Fruit fly (Drosophila melanogaster) whole organism, embryonic: ENCODE measurements around the gene Dpp10.

Source experiments
- Awh ChIP-seq: fragments of 200-800 bp; sonication (Bioruptor generic); IDR thresholded peaks from 2 replicates; pipeline ENCODE4, ENCODE4 v1.3.6; 2022; ENCODE audit warnings: missing biosample characterization, missing genetic modification characterization
- B-H1 ChIP-seq: fragments of 200-800 bp; sonication (Bioruptor generic); IDR thresholded peaks from 3 replicates; pipeline ENCODE4 v1.3.6; 2022; ENCODE audit warnings: missing biosample characterization, missing genetic modification characterization
- CG11093 ChIP-seq: fragments of 200-800 bp; sonication (Bioruptor generic); IDR thresholded peaks from 3 replicates; pipeline ENCODE4 v1.3.6; 2022; ENCODE audit warnings: missing biosample characterization, missing genetic modification characterization
- CG12155 ChIP-seq: fragments of 200-800 bp; sonication (Bioruptor generic); optimal IDR thresholded peaks from 3 replicates; lab custom pipeline; 2016; ENCODE audit warnings: missing biosample characterization, missing genetic modification characterization
- CG14050 ChIP-seq: fragments of 200-800 bp; sonication (Bioruptor generic); IDR thresholded peaks from 3 replicates; pipeline ENCODE4 v1.3.6; 2022; ENCODE audit warnings: missing biosample characterization, missing genetic modification characterization
- CG14860 ChIP-seq: fragments of 200-800 bp; sonication (Bioruptor generic); IDR thresholded peaks from 3 replicates; pipeline ENCODE4 v1.3.6; 2022; ENCODE audit warnings: missing biosample characterization, missing genetic modification characterization; ENCODE audit not compliant: partially characterized antibody
- CG17912 ChIP-seq: fragments of 200-800 bp; sonication (Bioruptor generic); optimal IDR thresholded peaks from 2 replicates; lab custom pipeline; 2018; ENCODE audit warnings: missing biosample characterization, mild to moderate bottlenecking, missing genetic modification characterization
- CG1832 ChIP-seq: fragments of 200-800 bp; sonication (Bioruptor generic); optimal IDR thresholded peaks from 2 replicates; lab custom pipeline; 2017; ENCODE audit warnings: missing biosample characterization, mild to moderate bottlenecking, missing genetic modification characterization, inconsistent platforms
- CG2712 ChIP-seq: fragments of 200-800 bp; optimal IDR thresholded peaks from 3 replicates; lab custom pipeline; 2019; ENCODE audit warnings: missing biosample characterization, mild to moderate bottlenecking, missing genetic modification characterization, moderate library complexity
- CG32772 ChIP-seq: fragments of 200-800 bp; sonication (Bioruptor generic); IDR thresholded peaks from 2 replicates; pipeline ENCODE4 v1.3.6; 2022; ENCODE audit warnings: missing biosample characterization, missing genetic modification characterization
- CG3281 ChIP-seq: fragments of 200-800 bp; sonication (Bioruptor generic); optimal IDR thresholded peaks from 3 replicates; lab custom pipeline; 2017; ENCODE audit warnings: missing biosample characterization, mild to moderate bottlenecking, missing genetic modification characterization
- CG33557 ChIP-seq: fragments of 200-800 bp; sonication (Bioruptor generic); optimal IDR thresholded peaks from 2 replicates; lab custom pipeline; 2019; ENCODE audit warnings: missing biosample characterization, mild to moderate bottlenecking, missing genetic modification characterization, moderate library complexity
- CG4424 ChIP-seq: fragments of 200-800 bp; sonication (Bioruptor generic); optimal IDR thresholded peaks from 3 replicates; lab custom pipeline; 2016; ENCODE audit warnings: missing biosample characterization, missing genetic modification characterization
- CG5180 ChIP-seq: fragments of 200-800 bp; sonication (Bioruptor generic); optimal IDR thresholded peaks from 3 replicates; lab custom pipeline; 2017; ENCODE audit warnings: missing biosample characterization, missing genetic modification characterization, mild to moderate bottlenecking, moderate library complexity, missing genetic modification reagents
- CG7745 ChIP-seq: fragments of 200-800 bp; sonication (Bioruptor generic); optimal IDR thresholded peaks from 2 replicates; lab custom pipeline; 2018; ENCODE audit warnings: missing biosample characterization, mild to moderate bottlenecking, missing genetic modification characterization, moderate library complexity
- Dp ChIP-seq: fragments of 200-800 bp; sonication (Bioruptor generic); optimal IDR thresholded peaks from 2 replicates; lab custom pipeline; 2018; ENCODE audit warnings: missing biosample characterization, mild to moderate bottlenecking, missing genetic modification characterization, moderate library complexity
- Ets65A ChIP-seq: fragments of 200-800 bp; sonication (Bioruptor generic); peaks from one replicate; lab custom pipeline; 2016; ENCODE audit warnings: missing biosample characterization, missing genetic modification characterization
- HLHmδ ChIP-seq: fragments of 200-800 bp; sonication (Bioruptor generic); optimal IDR thresholded peaks from 2 replicates; lab custom pipeline; 2018; ENCODE audit warnings: missing biosample characterization, mild to moderate bottlenecking, missing genetic modification characterization, moderate library complexity
- Hr78 ChIP-seq, 2 experiments: fragments of 200-800 bp in 1 of 2; fragments of >200 bp in 1 of 2; sonication (Bioruptor generic) in 1 of 2; optimal IDR thresholded peaks; 2 replicates each; lab custom pipeline; 2017 to 2019; ENCODE audit warnings: missing biosample characterization in 2 of 2, missing genetic modification characterization in 2 of 2, mild to moderate bottlenecking in 1 of 2, moderate library complexity in 1 of 2
- Jarid2 ChIP-seq: fragments of 200-800 bp; sonication (Bioruptor generic); optimal IDR thresholded peaks from 3 replicates; lab custom pipeline; 2017; ENCODE audit warnings: mild to moderate bottlenecking, missing biosample characterization, missing genetic modification reagents, missing genetic modification characterization
- Nf-YC ChIP-seq: fragments of 200-800 bp; optimal IDR thresholded peaks from 3 replicates; lab custom pipeline; 2019; ENCODE audit warnings: missing biosample characterization, mild to moderate bottlenecking, missing genetic modification characterization, moderate library complexity
- NfI ChIP-seq: fragments of 200-800 bp; sonication (Bioruptor generic); optimal IDR thresholded peaks from 3 replicates; lab custom pipeline; 2018; ENCODE audit warnings: missing biosample characterization, mild to moderate bottlenecking, missing genetic modification characterization, moderate library complexity
- Rx ChIP-seq: fragments of 200-800 bp; sonication (Bioruptor generic); IDR thresholded peaks from 2 replicates; pipeline ENCODE4 v1.3.6; 2022; ENCODE audit warnings: missing biosample characterization, missing genetic modification characterization
- abd-A ChIP-seq: fragments of 200-800 bp; sonication (Bioruptor generic); optimal IDR thresholded peaks from 3 replicates; lab custom pipeline; 2019; ENCODE audit warnings: missing biosample characterization, mild to moderate bottlenecking, missing genetic modification characterization, moderate library complexity
- ash1 ChIP-seq: fragments of 200-800 bp; sonication (Bioruptor generic); optimal IDR thresholded peaks from 2 replicates; lab custom pipeline; 2018; ENCODE audit warnings: missing biosample characterization, mild to moderate bottlenecking, missing genetic modification characterization
- ato ChIP-seq: fragments of 200-800 bp; sonication (Bioruptor generic); IDR thresholded peaks from 2 replicates; pipeline ENCODE4 v1.3.6; 2022; ENCODE audit warnings: missing biosample characterization, missing genetic modification characterization; ENCODE audit not compliant: partially characterized antibody
- btn ChIP-seq: fragments of 200-800 bp; sonication (Bioruptor generic); optimal IDR thresholded peaks from 2 replicates; lab custom pipeline; 2016; ENCODE audit warnings: missing biosample characterization, missing genetic modification characterization
- cg ChIP-seq: fragments of 200-800 bp; sonication (Bioruptor generic); optimal IDR thresholded peaks from 3 replicates; lab custom pipeline; 2019; ENCODE audit warnings: missing biosample characterization, mild to moderate bottlenecking, missing genetic modification characterization, moderate library complexity
- ci ChIP-seq: fragments of 200-800 bp; sonication (Bioruptor generic); IDR thresholded peaks from 3 replicates; pipeline ENCODE4 v1.3.6; 2022; ENCODE audit warnings: missing biosample characterization, missing genetic modification characterization
- crol ChIP-seq: fragments of 200-800 bp; sonication (Bioruptor generic); IDR thresholded peaks from 2 replicates; pipeline ENCODE4 v1.3.6; 2022; ENCODE audit warnings: missing biosample characterization, missing genetic modification characterization
- cwo ChIP-seq: fragments of 200-800 bp; sonication (Bioruptor generic); optimal IDR thresholded peaks from 3 replicates; lab custom pipeline; 2017; ENCODE audit warnings: missing biosample characterization, missing genetic modification characterization, mild to moderate bottlenecking, moderate library complexity, missing genetic modification reagents
- eve ChIP-seq, 2 experiments: fragments of >200 bp; optimal IDR thresholded peaks; 2 replicates each; lab custom pipeline; 2017; ENCODE audit warnings: missing biosample characterization in 2 of 2, missing genetic modification characterization in 2 of 2
- grn ChIP-seq: fragments of 200-800 bp; sonication (Bioruptor generic); optimal IDR thresholded peaks from 3 replicates; lab custom pipeline; 2017; ENCODE audit warnings: missing biosample characterization, missing genetic modification characterization
- gro ChIP-seq: fragments of 200-800 bp; sonication (Bioruptor generic); optimal IDR thresholded peaks from 2 replicates; lab custom pipeline; 2016; ENCODE audit warnings: missing biosample characterization, missing genetic modification characterization
- kni ChIP-seq: fragments of 200-800 bp; sonication (Bioruptor generic); optimal IDR thresholded peaks from 3 replicates; lab custom pipeline; 2017; ENCODE audit warnings: mild to moderate bottlenecking, missing biosample characterization, missing genetic modification reagents, missing genetic modification characterization
- knrl ChIP-seq: fragments of 200-800 bp; sonication (Bioruptor generic); IDR thresholded peaks from 3 replicates; pipeline ENCODE4 v1.3.6; 2022; ENCODE audit warnings: missing biosample characterization, missing genetic modification characterization; ENCODE audit not compliant: partially characterized antibody
- nom ChIP-seq: fragments of 200-800 bp; sonication (Bioruptor generic); optimal IDR thresholded peaks from 2 replicates; lab custom pipeline; 2017; ENCODE audit warnings: missing biosample characterization, missing genetic modification characterization, mild to moderate bottlenecking, moderate library complexity, missing genetic modification reagents
- oc ChIP-seq: fragments of 200-800 bp; sonication (Bioruptor generic); optimal IDR thresholded peaks from 2 replicates; lab custom pipeline; 2018; ENCODE audit warnings: missing biosample characterization, mild to moderate bottlenecking, missing genetic modification characterization, moderate library complexity
- pros ChIP-seq: fragments of 200-800 bp; sonication (Bioruptor generic); optimal IDR thresholded peaks from 3 replicates; lab custom pipeline; 2019; ENCODE audit warnings: missing biosample characterization, mild to moderate bottlenecking, missing genetic modification characterization, moderate library complexity
- schlank ChIP-seq: fragments of 200-800 bp; sonication (Bioruptor generic); optimal IDR thresholded peaks from 2 replicates; lab custom pipeline; 2018; ENCODE audit warnings: missing biosample characterization, mild to moderate bottlenecking, missing genetic modification characterization
- sd ChIP-seq: fragments of 200-800 bp; sonication (Bioruptor generic); optimal IDR thresholded peaks from 3 replicates; lab custom pipeline; 2018; ENCODE audit warnings: missing biosample characterization, mild to moderate bottlenecking, missing genetic modification characterization, moderate library complexity
- sqz ChIP-seq: fragments of 200-800 bp; sonication (Bioruptor generic); optimal IDR thresholded peaks from 3 replicates; lab custom pipeline; 2018; ENCODE audit warnings: missing biosample characterization, mild to moderate bottlenecking, missing genetic modification characterization
- toy ChIP-seq: fragments of 200-800 bp; sonication (Bioruptor generic); IDR thresholded peaks from 2 replicates; pipeline ENCODE4 v1.3.6; 2022; ENCODE audit warnings: missing biosample characterization, missing genetic modification characterization
- trh ChIP-seq: fragments of 200-800 bp; sonication (Bioruptor generic); optimal IDR thresholded peaks from 2 replicates; lab custom pipeline; 2016; ENCODE audit warnings: missing biosample characterization, missing genetic modification characterization
- unpg ChIP-seq: fragments of 200-800 bp; sonication (Bioruptor generic); optimal IDR thresholded peaks from 3 replicates; lab custom pipeline; 2018; ENCODE audit warnings: missing biosample characterization, mild to moderate bottlenecking, missing genetic modification characterization, moderate library complexity
- vnd ChIP-seq: fragments of 200-800 bp; sonication (Bioruptor generic); IDR thresholded peaks from 3 replicates; pipeline ENCODE4 v1.3.6; 2022; ENCODE audit warnings: missing biosample characterization, missing genetic modification characterization; ENCODE audit not compliant: partially characterized antibody

The Dpp10 gene

dm6 chr2L:6536044-6536581 lies 64.8 kb downstream of the Dpp10 start (continued):
- TF ChIP-seq CG2712 (peak; percentile 81), Nf-YC (peak; percentile 97), oc (tag; lab: Kevin White, UChicago) (peak; percentile 41), knrl (GFP tag; lab: Robert Waterston, UW) (0 out of 3 replicates have a peak, but pooled peaks have one; percentile 33), CG1832 (GFP tag; lab: Kevin White, UChicago) (peak; percentile 94), CG32772 (GFP tag; lab: Robert Waterston, UW) (peak; percentile 41; the same call in 1 of the 2 replicates), Jarid2 (peak; percentile 89), ato (GFP tag; lab: Robert Waterston, UW) (peak; percentile 37; the same call in 1 of the 2 replicates), sd (peak; percentile 74)
- TF ChIP-seq, all 482 proteins: peak for 51

DNA sequence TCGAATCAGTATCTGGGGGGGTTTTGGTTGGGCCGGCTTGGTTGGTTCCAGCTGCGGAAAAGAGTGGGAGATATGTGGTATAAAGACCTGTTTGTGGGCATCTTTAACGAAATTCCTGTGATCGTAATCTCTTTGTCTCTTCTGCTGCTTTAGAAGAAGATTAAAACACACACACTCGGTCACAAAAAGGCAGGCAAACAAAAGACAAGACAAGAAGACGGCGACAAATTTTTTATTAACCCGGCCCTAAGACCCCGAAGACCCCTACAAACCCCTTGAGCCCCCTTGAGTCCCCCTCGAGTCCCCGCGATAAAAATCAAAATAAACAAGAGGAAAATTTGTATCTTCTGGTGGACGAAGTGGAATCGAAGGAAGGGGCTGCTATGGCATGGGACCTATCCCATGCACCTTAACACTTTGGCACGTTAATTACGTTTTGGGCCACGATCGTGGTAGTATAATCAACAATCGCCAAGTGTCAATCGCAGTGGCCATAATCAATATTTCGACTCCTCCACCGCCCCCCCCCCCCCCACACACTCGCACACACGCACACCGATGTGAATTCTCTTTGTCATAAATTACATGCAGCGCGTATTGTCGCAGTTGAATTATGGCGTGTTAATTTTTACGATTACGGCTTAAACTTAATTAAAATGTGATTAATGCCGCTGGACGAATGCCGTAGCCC lies 66.6 kb downstream of the Dpp10 start:
- TF ChIP-seq CG3281 (no peak), pros (GFP tag; lab: Kevin White, UChicago) (peak; percentile 94), cg (peak; percentile 39), CG11093 (GFP tag; lab: Robert Waterston, UW) (no peak), abd-A (peak; percentile 47), CG33557 (GFP tag; lab: Kevin White, UChicago) (no peak), Dp (GFP tag; lab: Kevin White, UChicago) (no peak), sd (peak; percentile 83), toy (no peak), nom (GFP tag; lab: Kevin White, UChicago) (no peak), CG14860 (GFP tag; lab: Robert Waterston, UW) (no peak), Rx (no peak), HLHmδ (GFP tag; lab: Kevin White, UChicago) (no peak), CG4424 (GFP tag; lab: Kevin White, UChicago) (no peak), B-H1 (GFP tag; lab: Robert Waterston, UW) (no peak), crol (GFP tag; lab: Robert Waterston, UW) (peak; percentile 84), schlank (tag; lab: Kevin White, UChicago) (no peak), btn (GFP tag; lab: Kevin White, UChicago) (no peak), grn (peak; percentile 96), CG5180 (no peak), Awh (0 out of 2 replicates have a peak, but pooled peaks have one; percentile 13), eve (GFP tag; optimal IDR thresholded peaks at IDR 0.05; lab: Kevin White, UChicago) (no peak), CG17912 (GFP tag; lab: Kevin White, UChicago) (no peak), CG14050 (no peak), gro (no peak), kni (peak; percentile 58), NfI (GFP tag; lab: Kevin White, UChicago) (no peak), oc (tag; lab: Kevin White, UChicago) (peak; percentile 80), ash1 (GFP tag; lab: Kevin White, UChicago) (no peak), cwo (GFP tag; lab: Kevin White, UChicago) (no peak), sqz (peak; percentile 41), CG12155 (GFP tag; lab: Kevin White, UChicago) (no peak), Ets65A (GFP tag; lab: Kevin White, UChicago) (peak; percentile 46), vnd (GFP tag; lab: Robert Waterston, UW) (no peak), CG7745 (tag; lab: Kevin White, UChicago) (peak; percentile 71), ci (GFP tag; lab: Robert Waterston, UW) (no peak), Hr78 (GFP tag; optimal IDR thresholded peaks at IDR 0.05; lab: Kevin White, UChicago) (peak in 1 of 2 experiments; percentile 23), trh (no peak), unpg (no peak)
